Worm (Caenorhabditis elegans) whole organism, early embryonic: ENCODE measurements around the gene R53.4.

Source experiments
- B0310.2 ChIP-seq: sonication (generic microtip); optimal IDR thresholded peaks from 2 replicates; lab custom pipeline; 2016; ENCODE audit warnings: mild to moderate bottlenecking, missing genetic modification characterization, missing compliant biosample characterization
- F13C5.2 ChIP-seq: sonication (generic microtip); optimal IDR thresholded peaks from 2 replicates; lab custom pipeline; 2017; ENCODE audit warnings: mild to moderate bottlenecking, missing genetic modification characterization, inconsistent platforms, missing compliant biosample characterization
- aly-1 ChIP-seq: sonication (generic microtip); optimal IDR thresholded peaks from 2 replicates; lab custom pipeline; 2016; ENCODE audit warnings: missing genetic modification characterization, missing compliant biosample characterization
- ama-1 ChIP-seq: fragments of 150-350 bp; optimal IDR thresholded peaks from 2 replicates; lab custom pipeline; 2014
- ceh-13 ChIP-seq: fragments of 200-800 bp; sonication (Bioruptor generic); optimal IDR thresholded peaks from 2 replicates; lab custom pipeline; 2018; ENCODE audit warnings: mild to moderate bottlenecking, missing genetic modification characterization, missing compliant biosample characterization
- ceh-36 ChIP-seq: sonication (generic microtip); optimal IDR thresholded peaks from 2 replicates; lab custom pipeline; 2016; ENCODE audit warnings: missing genetic modification characterization, inconsistent platforms, missing compliant biosample characterization
- ets-7 ChIP-seq: sonication (generic microtip); optimal IDR thresholded peaks from 2 replicates; lab custom pipeline; 2016; ENCODE audit warnings: missing genotype, missing genetic modification characterization, missing compliant biosample characterization
- flt-1 ChIP-seq: fragments of 200-800 bp; sonication (Bioruptor generic); IDR thresholded peaks from 2 replicates; pipeline ENCODE4 v1.3.6; 2022; ENCODE audit warnings: missing genetic modification characterization, missing compliant biosample characterization
- hmbx-1 ChIP-seq: sonication (generic microtip); optimal IDR thresholded peaks from 2 replicates; lab custom pipeline; 2016; ENCODE audit warnings: mild to moderate bottlenecking, missing genetic modification characterization, missing compliant biosample characterization
- hmg-4 ChIP-seq: fragments of 200-800 bp; sonication (Bioruptor generic); optimal IDR thresholded peaks from 2 replicates; lab custom pipeline; 2018; ENCODE audit warnings: mild to moderate bottlenecking, missing genetic modification characterization, missing compliant biosample characterization
- hnd-1 ChIP-seq: sonication (generic microtip); optimal IDR thresholded peaks from 2 replicates; lab custom pipeline; 2016; ENCODE audit warnings: missing genetic modification characterization, missing compliant biosample characterization
- pes-1 ChIP-seq: fragments of 200-800 bp; sonication (Bioruptor generic); IDR thresholded peaks from 2 replicates; pipeline ENCODE4 v1.3.6; 2022; ENCODE audit warnings: missing genetic modification reagents, missing genetic modification characterization, missing compliant biosample characterization
- scrt-1 ChIP-seq: fragments of 200-800 bp; sonication (Bioruptor generic); IDR thresholded peaks from 2 replicates; pipeline ENCODE4 v1.3.6; 2022; ENCODE audit warnings: missing genetic modification characterization, missing compliant biosample characterization
- sea-1 ChIP-seq: fragments of 200-800 bp; sonication (Bioruptor generic); conservative IDR thresholded peaks from 2 replicates; pipeline ENCODE4 v1.3.6; 2022; ENCODE audit warnings: missing genetic modification characterization, missing compliant biosample characterization
- tbx-11 ChIP-seq: fragments of 200-800 bp; sonication (Bioruptor generic); IDR thresholded peaks from 2 replicates; pipeline ENCODE4 v1.3.6; 2022; ENCODE audit warnings: missing genetic modification characterization, missing compliant biosample characterization
- tbx-37 ChIP-seq: fragments of 200-800 bp; sonication (Bioruptor generic); conservative IDR thresholded peaks from 2 replicates; pipeline ENCODE4 v1.3.6; 2022; ENCODE audit warnings: missing genetic modification reagents, missing genetic modification characterization, missing compliant biosample characterization
- tra-4 ChIP-seq: sonication (generic microtip); optimal IDR thresholded peaks from 2 replicates; lab custom pipeline; 2017; ENCODE audit warnings: missing genetic modification characterization, missing compliant biosample characterization

Gene R53.4

DNA sequence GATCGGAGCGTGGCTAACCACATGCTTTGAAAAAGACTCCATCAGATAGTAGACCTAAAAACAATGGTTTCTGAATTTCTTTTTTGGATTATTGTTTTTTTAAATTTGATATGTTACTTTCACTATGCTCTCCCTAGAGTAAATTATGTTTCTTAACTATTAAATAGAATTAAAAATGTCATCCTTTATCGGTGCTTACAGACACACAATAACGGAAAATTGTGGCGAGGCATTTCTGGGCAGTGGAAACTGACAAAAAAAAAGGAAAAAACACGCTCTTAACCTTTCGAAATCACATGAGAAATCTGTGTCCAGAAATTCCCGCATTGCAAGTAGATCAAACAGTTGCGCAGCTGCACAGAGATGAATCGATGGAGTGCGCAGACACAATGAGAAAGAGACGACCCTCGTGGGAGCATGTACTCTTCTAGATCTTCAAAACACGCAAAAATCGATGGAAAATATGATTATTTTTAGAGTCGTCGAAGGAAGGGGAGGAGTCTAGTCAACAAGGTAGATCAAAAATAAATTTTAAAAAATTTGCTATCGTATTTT lies 12.3 kb upstream of the R53.4 start, which contains the start of gene ZK892.6:
ZK892.6 (minus strand) TSS at position 51 of the 555 bp plus-strand sequence.
- no peak for TF ChIP-seq B0310.2 (tag; lab: Kevin White, UChicago)
- no peak for TF ChIP-seq F13C5.2 (tag; lab: Kevin White, UChicago)
- TF ChIP-seq flt-1 = no peak
- TF ChIP-seq tra-4 = no peak
- no peak for TF ChIP-seq ceh-13
- TF ChIP-seq hmg-4 = no peak

DNA sequence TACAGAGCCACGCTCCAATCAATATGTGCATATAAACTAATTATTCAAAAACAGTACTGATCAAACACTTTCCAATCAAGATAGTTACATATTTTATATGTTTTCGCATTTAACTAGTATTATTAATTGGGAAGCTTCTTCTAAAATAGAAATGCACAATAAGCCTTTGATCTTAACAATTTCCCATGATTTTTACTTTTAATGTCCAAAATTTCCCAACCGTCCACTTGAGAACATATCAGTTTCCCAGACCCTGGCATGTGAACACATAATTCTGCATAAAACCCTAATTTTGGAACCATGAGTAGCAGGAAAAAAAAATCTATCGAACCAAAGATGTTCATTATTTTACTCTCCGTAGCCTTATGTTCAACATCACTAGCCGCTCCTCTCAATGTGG lies 8.6 kb upstream of the R53.4 start, which contains the start of gene R53.8:
R53.8 (plus strand) TSS at position 301 of the 400 bp plus-strand sequence.
- TF ChIP-seq sea-1 (GFP tag; lab: Robert Waterston, UW) = no peak
- TF ChIP-seq hnd-1 (tag; lab: Kevin White, UChicago) = no peak
- no peak for TF ChIP-seq tbx-11 (GFP tag; lab: Robert Waterston, UW)
- no peak for TF ChIP-seq ets-7 (tag; lab: Kevin White, UChicago)
- TF ChIP-seq hmbx-1 (tag; lab: Kevin White, UChicago) = no peak
- TF ChIP-seq hmg-4 = no peak
- no peak for TF ChIP-seq pes-1
- no peak for TF ChIP-seq F13C5.2 (tag; lab: Kevin White, UChicago)
- TF ChIP-seq scrt-1 (GFP tag; lab: Robert Waterston, UW) = no peak
- no peak for TF ChIP-seq aly-1 (tag; lab: Kevin White, UChicago)
- TF ChIP-seq B0310.2 (tag; lab: Kevin White, UChicago) = no peak
- no peak for TF ChIP-seq flt-1
- TF ChIP-seq tra-4 = no peak
- no peak for TF ChIP-seq ceh-36 (tag; lab: Kevin White, UChicago)
- no peak for TF ChIP-seq ceh-13
- no peak for TF ChIP-seq tbx-37

DNA sequence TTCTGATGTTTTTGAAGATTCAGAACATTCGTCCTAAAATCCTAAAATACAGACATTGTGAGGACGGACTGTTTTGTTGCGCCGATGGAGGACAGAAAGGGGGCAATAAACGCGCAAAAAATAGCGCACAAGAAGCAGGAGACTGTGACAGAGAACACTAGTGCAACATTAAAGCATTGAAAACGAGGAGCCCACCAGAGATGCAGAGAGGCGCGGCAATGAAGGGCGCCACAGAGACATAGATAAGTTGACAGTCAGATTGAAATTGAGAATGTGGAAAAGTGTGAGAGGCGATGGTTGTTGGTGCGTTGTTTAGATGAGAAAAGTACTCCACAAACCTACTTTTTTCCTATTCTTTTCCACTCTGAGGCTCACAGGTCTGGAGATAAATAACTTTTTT lies 7.1 kb upstream of the R53.4 start, which contains the start of gene aakg-5:
aakg-5 (minus strand) TSS at position 159 of the 400 bp plus-strand sequence.
- TF ChIP-seq ceh-36 (tag; lab: Kevin White, UChicago) (no peak), tbx-37 (no peak), tra-4 (no peak), tbx-11 (GFP tag; lab: Robert Waterston, UW) (no peak), aly-1 (tag; lab: Kevin White, UChicago) (no peak)

DNA sequence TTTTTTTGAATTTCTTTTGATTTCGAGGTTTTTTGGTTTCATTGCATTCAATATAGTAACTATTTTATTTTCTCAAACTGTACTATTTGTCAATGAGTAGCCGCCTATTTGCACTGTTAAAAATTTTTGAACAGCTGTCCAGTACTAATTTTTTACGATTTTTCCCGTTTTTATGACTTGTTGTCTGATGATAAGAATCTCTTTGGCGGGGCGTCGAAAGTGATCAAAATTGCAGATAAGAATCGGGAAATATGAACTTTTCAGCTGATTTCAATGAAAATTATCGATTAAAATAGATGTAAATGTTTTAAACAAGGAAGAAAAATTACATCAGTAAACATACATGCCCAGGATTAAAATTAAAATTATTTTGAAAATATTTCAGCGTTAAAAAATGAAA lies 6.4 kb upstream of the R53.4 start:
- TF ChIP-seq tbx-37 (no peak), B0310.2 (tag; lab: Kevin White, UChicago) (no peak), sea-1 (GFP tag; lab: Robert Waterston, UW) (no peak), tbx-11 (GFP tag; lab: Robert Waterston, UW) (no peak), pes-1 (no peak), ceh-13 (no peak), hmbx-1 (tag; lab: Kevin White, UChicago) (no peak), tra-4 (no peak), F13C5.2 (tag; lab: Kevin White, UChicago) (no peak), ets-7 (tag; lab: Kevin White, UChicago) (no peak), hnd-1 (tag; lab: Kevin White, UChicago) (no peak), hmg-4 (no peak), aly-1 (tag; lab: Kevin White, UChicago) (no peak), scrt-1 (GFP tag; lab: Robert Waterston, UW) (no peak), flt-1 (no peak), ceh-36 (tag; lab: Kevin White, UChicago) (no peak), ama-1 (lab: Kevin White, UChicago) (no peak)

DNA sequence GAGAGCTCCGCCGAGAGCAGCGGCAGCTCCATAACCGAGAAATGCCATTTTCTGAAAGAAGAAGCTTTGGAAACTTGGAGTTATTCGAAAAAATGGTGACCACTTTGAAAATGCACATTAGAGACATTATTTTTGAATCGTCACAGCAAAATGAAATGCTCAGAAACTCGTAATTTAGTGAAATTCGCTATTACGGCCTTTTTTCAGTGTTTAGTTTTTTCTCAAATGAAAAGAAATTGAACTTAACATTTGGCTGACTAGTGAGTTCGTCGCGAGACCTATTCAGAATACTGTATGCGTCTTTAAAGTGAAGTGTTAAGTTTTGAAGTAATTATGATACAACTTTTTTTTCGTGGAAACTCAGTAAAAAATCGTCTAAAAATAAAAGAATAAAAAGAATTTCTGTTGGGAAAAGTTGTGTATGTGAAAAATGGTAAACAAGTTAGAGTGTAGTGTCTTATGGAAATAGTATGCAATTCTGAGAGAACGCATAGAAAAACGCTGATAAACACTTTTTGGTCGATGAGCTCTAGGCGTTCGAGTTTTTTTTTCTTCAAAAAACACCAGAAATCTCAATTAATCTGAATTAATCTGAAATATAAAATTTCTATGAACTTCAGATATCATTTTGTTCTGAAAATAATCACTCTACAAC lies 2.7 kb upstream of the R53.4 start, which contains the start of gene R53.5:
R53.5 (minus strand) TSS at position 51 of the 655 bp plus-strand sequence.
- no peak for TF ChIP-seq scrt-1 (GFP tag; lab: Robert Waterston, UW)
- TF ChIP-seq B0310.2 (tag; lab: Kevin White, UChicago) = no peak
- TF ChIP-seq pes-1 = no peak
- TF ChIP-seq tbx-37 = no peak
- TF ChIP-seq tbx-11 (GFP tag; lab: Robert Waterston, UW) = no peak
- no peak for TF ChIP-seq F13C5.2 (tag; lab: Kevin White, UChicago)
- no peak for TF ChIP-seq sea-1 (GFP tag; lab: Robert Waterston, UW)
- TF ChIP-seq tra-4 = no peak
- no peak for TF ChIP-seq ets-7 (tag; lab: Kevin White, UChicago)
- no peak for TF ChIP-seq flt-1
- no peak for TF ChIP-seq ceh-13
- TF ChIP-seq hmbx-1 (tag; lab: Kevin White, UChicago) = no peak
- TF ChIP-seq hmg-4 = no peak
- no peak for TF ChIP-seq ceh-36 (tag; lab: Kevin White, UChicago)
- no peak for TF ChIP-seq ama-1 (lab: Kevin White, UChicago)
- TF ChIP-seq aly-1 (tag; lab: Kevin White, UChicago) = no peak
- no peak for TF ChIP-seq hnd-1 (tag; lab: Kevin White, UChicago)

DNA sequence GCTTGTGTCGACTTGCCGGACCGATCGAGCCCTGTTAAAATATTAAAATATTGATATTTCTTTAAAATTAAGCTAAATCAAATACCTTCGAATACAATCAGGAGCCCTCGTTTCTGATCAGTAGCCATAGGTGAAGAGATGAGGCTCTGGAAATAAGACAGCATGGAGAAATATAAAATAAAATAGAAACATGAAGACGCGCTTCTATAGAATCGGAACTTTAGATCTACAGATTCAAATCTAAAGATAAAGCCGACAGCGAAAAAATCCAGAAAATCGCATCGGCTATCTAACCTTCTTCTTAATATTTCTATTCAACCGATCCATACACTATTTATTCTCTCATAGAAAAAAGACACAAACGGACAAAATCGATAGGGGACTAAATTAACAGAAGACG lies 895 bp downstream of the R53.4 start, which contains the start of gene dtmk-1:
dtmk-1 (minus strand) TSS at position 146 of the 400 bp plus-strand sequence.
- TF ChIP-seq ceh-36 (tag; lab: Kevin White, UChicago) (no peak), ceh-13 (no peak), tbx-37 (no peak), flt-1 (no peak), tbx-11 (GFP tag; lab: Robert Waterston, UW) (no peak), B0310.2 (tag; lab: Kevin White, UChicago) (no peak), ama-1 (lab: Kevin White, UChicago) (no peak), F13C5.2 (tag; lab: Kevin White, UChicago) (no peak), scrt-1 (GFP tag; lab: Robert Waterston, UW) (no peak), hmg-4 (no peak), pes-1 (no peak), sea-1 (GFP tag; lab: Robert Waterston, UW) (no peak), hnd-1 (tag; lab: Kevin White, UChicago) (no peak), ets-7 (tag; lab: Kevin White, UChicago) (no peak), tra-4 (no peak)

DNA sequence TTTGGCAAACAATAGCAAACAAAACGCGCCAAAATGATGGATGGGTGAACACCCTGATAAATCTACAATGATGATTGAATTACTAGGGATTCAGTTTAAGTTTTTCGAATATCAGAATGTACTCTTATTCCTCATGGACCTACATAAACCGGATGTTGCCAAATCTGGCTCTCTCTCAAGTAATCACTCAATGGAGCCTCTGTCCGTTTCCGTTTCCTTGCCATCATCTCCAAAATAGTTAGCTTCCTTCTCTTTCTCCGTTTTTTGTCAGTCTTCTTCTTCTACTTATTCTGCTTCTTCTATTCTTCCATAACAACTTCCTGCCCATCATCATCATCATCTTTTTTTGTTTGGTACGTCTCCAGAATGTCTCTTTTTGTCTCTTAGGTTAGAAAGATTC lies 2.5 kb downstream of the R53.4 start:
- no peak for TF ChIP-seq ama-1 (lab: Kevin White, UChicago)
- TF ChIP-seq tra-4 = no peak
- TF ChIP-seq scrt-1 (GFP tag; lab: Robert Waterston, UW) = no peak
- no peak for TF ChIP-seq ceh-13
- TF ChIP-seq B0310.2 (tag; lab: Kevin White, UChicago) = no peak
- no peak for TF ChIP-seq ets-7 (tag; lab: Kevin White, UChicago)
- no peak for TF ChIP-seq sea-1 (GFP tag; lab: Robert Waterston, UW)
- no peak for TF ChIP-seq hmg-4
- TF ChIP-seq flt-1 = no peak
- no peak for TF ChIP-seq pes-1
- TF ChIP-seq hmbx-1 (tag; lab: Kevin White, UChicago) = no peak
- no peak for TF ChIP-seq tbx-37
- TF ChIP-seq aly-1 (tag; lab: Kevin White, UChicago) = no peak
- TF ChIP-seq ceh-36 (tag; lab: Kevin White, UChicago) = no peak
- no peak for TF ChIP-seq hnd-1 (tag; lab: Kevin White, UChicago)
- TF ChIP-seq tbx-11 (GFP tag; lab: Robert Waterston, UW) = no peak
- TF ChIP-seq F13C5.2 (tag; lab: Kevin White, UChicago) = no peak
